Worm (Caenorhabditis elegans) whole organism, mixed stage, embryonic: ENCODE results near the gene F31E8.5.

ENCODE experiments used
- M03D4.4 ChIP-seq: sonication (generic microtip); optimal IDR thresholded peaks from 2 replicates; lab custom pipeline; 2017; ENCODE audit warnings: mild to moderate bottlenecking, missing genetic modification characterization, missing compliant biosample characterization
- bed-3 ChIP-seq: fragments of 200-800 bp; sonication (Bioruptor generic); optimal IDR thresholded peaks from 3 replicates; lab custom pipeline; 2018; ENCODE audit warnings: mild to moderate bottlenecking, missing genetic modification characterization, moderate library complexity, missing compliant biosample characterization
- blmp-1 ChIP-seq: fragments of 150-350 bp; optimal IDR thresholded peaks from 2 replicates; lab custom pipeline; 2014; ENCODE audit warnings: missing biosample characterization, missing genetic modification characterization
- ceh-39 ChIP-seq: fragments of 150-350 bp; optimal IDR thresholded peaks from 2 replicates; lab custom pipeline; 2014; ENCODE audit warnings: missing biosample characterization, missing genetic modification characterization
- ceh-43 ChIP-seq: fragments of 200-800 bp; sonication (Bioruptor generic); optimal IDR thresholded peaks from 2 replicates; lab custom pipeline; 2018; ENCODE audit warnings: mild to moderate bottlenecking, missing genetic modification characterization, moderate library complexity, missing compliant biosample characterization
- ceh-83 ChIP-seq: fragments of 200-800 bp; sonication (Bioruptor generic); optimal IDR thresholded peaks from 2 replicates; lab custom pipeline; 2018; ENCODE audit warnings: mild to moderate bottlenecking, missing genetic modification characterization, missing compliant biosample characterization
- ces-1 ChIP-seq: fragments of 150-350 bp; optimal IDR thresholded peaks from 2 replicates; lab custom pipeline; 2014; ENCODE audit warnings: missing biosample characterization, missing genetic modification reagents, missing genetic modification characterization
- cnd-1 ChIP-seq: fragments of 200-800 bp; sonication (Bioruptor generic); optimal IDR thresholded peaks from 2 replicates; lab custom pipeline; 2018; ENCODE audit warnings: mild to moderate bottlenecking, missing genetic modification characterization, missing compliant biosample characterization
- drap-1 ChIP-seq: fragments of 200-800 bp; sonication (Bioruptor generic); optimal IDR thresholded peaks from 3 replicates; lab custom pipeline; 2018; ENCODE audit warnings: mild to moderate bottlenecking, missing genetic modification characterization, missing compliant biosample characterization
- elt-1 ChIP-seq: sonication (generic microtip); optimal IDR thresholded peaks from 2 replicates; lab custom pipeline; 2017; ENCODE audit warnings: missing genetic modification characterization, mild to moderate bottlenecking, missing compliant biosample characterization, antibody characterized with exemption, moderate library complexity, borderline replicate concordance; ENCODE audit not compliant: insufficient read depth
- elt-3 ChIP-seq: fragments of 150-350 bp; optimal IDR thresholded peaks from 2 replicates; lab custom pipeline; 2014; ENCODE audit warnings: missing biosample characterization, missing genetic modification characterization
- flh-1 ChIP-seq: fragments of 200-800 bp; sonication (Bioruptor generic); optimal IDR thresholded peaks from 2 replicates; lab custom pipeline; 2018; ENCODE audit warnings: mild to moderate bottlenecking, missing genetic modification characterization, moderate library complexity, missing compliant biosample characterization
- ham-2 ChIP-seq: fragments of 200-800 bp; sonication (Bioruptor generic); optimal IDR thresholded peaks from 2 replicates; lab custom pipeline; 2018; ENCODE audit warnings: mild to moderate bottlenecking, missing genetic modification characterization, missing compliant biosample characterization
- hlh-1 ChIP-seq: fragments of 150-350 bp; optimal IDR thresholded peaks from 2 replicates; lab custom pipeline; 2014; ENCODE audit warnings: missing biosample characterization, missing genetic modification reagents, missing genetic modification characterization
- lin-13 ChIP-seq: fragments of 150-350 bp; optimal IDR thresholded peaks from 2 replicates; lab custom pipeline; 2014; ENCODE audit warnings: missing biosample characterization, missing genetic modification characterization
- lin-32 ChIP-seq: fragments of 200-800 bp; sonication (Bioruptor generic); optimal IDR thresholded peaks from 2 replicates; lab custom pipeline; 2018; ENCODE audit warnings: mild to moderate bottlenecking, missing genetic modification characterization, missing compliant biosample characterization
- lsy-2 ChIP-seq: fragments of 150-350 bp; optimal IDR thresholded peaks from 2 replicates; lab custom pipeline; 2014; ENCODE audit warnings: missing biosample characterization, missing genetic modification characterization
- mab-5 ChIP-seq: fragments of 150-350 bp; optimal IDR thresholded peaks from 2 replicates; lab custom pipeline; 2014; ENCODE audit warnings: missing biosample characterization, missing genetic modification characterization
- mep-1 ChIP-seq: fragments of 150-350 bp; optimal IDR thresholded peaks from 2 replicates; lab custom pipeline; 2017; ENCODE audit warnings: missing biosample characterization, missing genetic modification reagents, missing genetic modification characterization, inconsistent platforms
- mls-2 ChIP-seq: sonication (generic microtip); optimal IDR thresholded peaks from 2 replicates; lab custom pipeline; 2016; ENCODE audit warnings: mild to moderate bottlenecking, missing genetic modification characterization, moderate library complexity, missing compliant biosample characterization
- nhr-12 ChIP-seq: fragments of 150-350 bp; optimal IDR thresholded peaks from 2 replicates; lab custom pipeline; 2014; ENCODE audit warnings: missing biosample characterization, missing genetic modification characterization
- nhr-2 ChIP-seq: fragments of 150-350 bp; optimal IDR thresholded peaks from 2 replicates; lab custom pipeline; 2014; ENCODE audit warnings: missing biosample characterization, missing genetic modification characterization
- nhr-237 ChIP-seq: fragments of 150-350 bp; optimal IDR thresholded peaks from 2 replicates; lab custom pipeline; 2014; ENCODE audit warnings: missing biosample characterization, missing genetic modification characterization
- nhr-28 ChIP-seq: fragments of 150-350 bp; optimal IDR thresholded peaks from 2 replicates; lab custom pipeline; 2014; ENCODE audit warnings: missing biosample characterization, missing genetic modification characterization
- nhr-76 ChIP-seq: sonication (generic microtip); optimal IDR thresholded peaks from 2 replicates; lab custom pipeline; 2017; ENCODE audit warnings: missing biosample characterization, missing genetic modification characterization
- pha-4 ChIP-seq: fragments of 150-350 bp; optimal IDR thresholded peaks from 2 replicates; lab custom pipeline; 2018; ENCODE audit warnings: missing biosample characterization, missing genetic modification reagents, missing genetic modification characterization
- sem-2 ChIP-seq: fragments of 200-800 bp; sonication (Bioruptor generic); optimal IDR thresholded peaks from 2 replicates; lab custom pipeline; 2018; ENCODE audit warnings: mild to moderate bottlenecking, missing genetic modification characterization, missing compliant biosample characterization
- snpc-4 ChIP-seq: fragments of 150-350 bp; optimal IDR thresholded peaks from 2 replicates; lab custom pipeline; 2014; ENCODE audit warnings: missing biosample characterization, missing genetic modification characterization
- sptf-1 ChIP-seq: sonication (generic microtip); optimal IDR thresholded peaks from 2 replicates; lab custom pipeline; 2017; ENCODE audit warnings: mild to moderate bottlenecking, missing genetic modification characterization, moderate library complexity, missing compliant biosample characterization
- tbx-8 ChIP-seq: fragments of 200-800 bp; sonication (Bioruptor generic); optimal IDR thresholded peaks from 2 replicates; lab custom pipeline; 2018; ENCODE audit warnings: mild to moderate bottlenecking, missing genetic modification characterization, moderate library complexity, missing compliant biosample characterization
- unc-120 ChIP-seq: sonication (generic microtip); optimal IDR thresholded peaks from 2 replicates; lab custom pipeline; 2017; ENCODE audit warnings: missing genetic modification characterization, missing compliant biosample characterization; ENCODE audit not compliant: poor library complexity, severe bottlenecking
- unc-39 ChIP-seq: fragments of 150-350 bp; optimal IDR thresholded peaks from 2 replicates; lab custom pipeline; 2014; ENCODE audit warnings: missing biosample characterization, missing genetic modification characterization
- unc-62 ChIP-seq: fragments of 150-350 bp; optimal IDR thresholded peaks from 2 replicates; lab custom pipeline; 2014; ENCODE audit warnings: missing biosample characterization, missing genetic modification reagents, missing genetic modification characterization
- zip-8 ChIP-seq: fragments of 150-350 bp; optimal IDR thresholded peaks from 2 replicates; lab custom pipeline; 2014; ENCODE audit warnings: missing biosample characterization, missing genetic modification characterization
- ztf-11 ChIP-seq: fragments of 150-350 bp; optimal IDR thresholded peaks from 2 replicates; lab custom pipeline; 2014; ENCODE audit warnings: missing biosample characterization, missing genetic modification characterization

Gene F31E8.5

DNA sequence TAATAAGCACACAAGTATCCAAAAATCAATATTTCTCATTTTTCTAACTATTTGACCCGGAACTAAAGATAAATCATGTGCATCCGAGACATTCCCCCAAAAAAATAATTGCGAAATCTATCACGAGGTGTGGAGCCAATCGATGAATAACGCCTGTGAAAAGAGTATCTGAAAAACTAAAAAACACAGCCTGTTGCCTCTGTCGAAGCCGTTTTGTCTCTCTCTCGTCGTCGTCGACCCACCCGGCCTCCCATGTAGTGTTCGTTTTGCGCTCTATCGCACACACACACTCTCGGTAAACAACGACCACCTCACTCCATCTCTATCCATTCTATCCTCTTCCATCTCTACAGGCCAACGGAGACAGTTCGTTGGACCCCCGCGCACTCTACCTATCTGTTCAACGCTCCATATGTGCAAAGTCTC, 24.3 kb downstream of the F31E8.5 start:
- TF ChIP-seq hlh-1 (tag; lab: Kevin White, UChicago) (peak; percentile 9), drap-1 (no peak), lin-32 (no peak), ceh-83 (GFP tag; lab: Kevin White, UChicago) (no peak), unc-120 (no peak), mls-2 (no peak), pha-4 (tag; lab: Kevin White, UChicago) (peak; percentile 71), nhr-12 (tag; lab: Kevin White, UChicago) (no peak), cnd-1 (tag; lab: Kevin White, UChicago) (peak; percentile 36), elt-3 (no peak), unc-39 (tag; lab: Kevin White, UChicago) (no peak), nhr-2 (tag; lab: Kevin White, UChicago) (no peak), bed-3 (GFP tag; lab: Kevin White, UChicago) (no peak), lin-13 (tag; lab: Kevin White, UChicago) (no peak), elt-1 (tag; lab: Kevin White, UChicago) (no peak), ham-2 (GFP tag; lab: Kevin White, UChicago) (no peak), unc-62 (GFP tag; lab: Kevin White, UChicago) (no peak), nhr-28 (no peak), lsy-2 (tag; lab: Kevin White, UChicago) (no peak), ces-1 (no peak), nhr-237 (tag; lab: Kevin White, UChicago) (no peak), tbx-8 (GFP tag; lab: Kevin White, UChicago) (no peak), mab-5 (tag; lab: Kevin White, UChicago) (no peak), M03D4.4 (tag; lab: Kevin White, UChicago) (no peak), blmp-1 (no peak), sptf-1 (tag; lab: Kevin White, UChicago) (peak; percentile 40), flh-1 (GFP tag; lab: Kevin White, UChicago) (no peak), sem-2 (no peak), snpc-4 (tag; lab: Kevin White, UChicago) (no peak), ztf-11 (tag; lab: Kevin White, UChicago) (no peak), zip-8 (tag; lab: Kevin White, UChicago) (no peak), mep-1 (peak; percentile 8), nhr-76 (no peak), ceh-39 (tag; lab: Kevin White, UChicago) (peak; percentile 19), ceh-43 (no peak)

DNA sequence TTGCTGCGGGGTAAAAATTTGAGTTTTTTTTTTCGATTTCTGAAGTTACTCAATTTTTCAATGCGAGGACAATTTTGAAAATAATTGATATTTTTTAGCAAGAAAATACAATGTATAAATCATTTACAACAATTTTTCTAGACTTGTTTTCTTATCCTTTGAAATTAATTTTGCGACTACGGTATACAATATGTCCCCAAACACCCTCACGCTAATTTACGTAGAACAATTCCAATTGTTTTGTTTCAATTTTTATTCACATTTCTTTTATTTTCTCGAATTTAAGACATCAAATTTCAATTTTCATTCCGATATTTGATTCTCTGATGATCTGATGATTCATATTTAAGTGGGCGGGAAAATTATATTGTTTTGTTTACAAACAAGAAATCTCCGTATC, 25.1 kb downstream of the F31E8.5 start:
- no peak for TF ChIP-seq ceh-83 (GFP tag; lab: Kevin White, UChicago)
- TF ChIP-seq tbx-8 (GFP tag; lab: Kevin White, UChicago) = no peak
- no peak for TF ChIP-seq drap-1
- TF ChIP-seq lin-13 (tag; lab: Kevin White, UChicago) = no peak
- TF ChIP-seq ztf-11 (tag; lab: Kevin White, UChicago) = no peak
- no peak for TF ChIP-seq lsy-2 (tag; lab: Kevin White, UChicago)
- no peak for TF ChIP-seq cnd-1 (tag; lab: Kevin White, UChicago)
- TF ChIP-seq mls-2 = no peak
- no peak for TF ChIP-seq nhr-28
- no peak for TF ChIP-seq ham-2 (GFP tag; lab: Kevin White, UChicago)
- no peak for TF ChIP-seq unc-120
- TF ChIP-seq snpc-4 (tag; lab: Kevin White, UChicago) = no peak
- TF ChIP-seq elt-3 = no peak
- TF ChIP-seq, all 35 proteins: peak for 0

DNA sequence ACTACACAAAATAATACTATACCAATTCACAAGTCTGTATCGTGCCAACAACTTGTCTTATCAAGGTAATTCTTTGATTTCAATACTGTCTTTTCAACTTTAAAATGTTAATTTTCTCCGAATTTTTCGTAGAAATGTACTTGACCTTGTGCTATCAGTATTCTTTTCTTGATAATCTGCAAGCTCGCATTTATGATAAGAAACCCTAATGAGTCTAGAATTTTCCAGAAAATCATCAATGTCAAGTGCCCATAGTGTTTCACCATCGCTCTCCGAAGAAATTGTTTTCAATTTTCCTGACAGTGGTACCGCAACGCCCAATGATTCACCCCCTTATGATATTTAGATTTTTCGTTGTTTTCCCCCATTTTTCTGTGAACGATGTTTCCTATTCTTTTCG, 25.8 kb downstream of the F31E8.5 start:
- no peak for TF ChIP-seq nhr-2 (tag; lab: Kevin White, UChicago)
- no peak for TF ChIP-seq mep-1
- no peak for TF ChIP-seq hlh-1 (tag; lab: Kevin White, UChicago)
- TF ChIP-seq unc-120 = no peak
- no peak for TF ChIP-seq tbx-8 (GFP tag; lab: Kevin White, UChicago)
- TF ChIP-seq nhr-76 = no peak
- no peak for TF ChIP-seq ceh-83 (GFP tag; lab: Kevin White, UChicago)
- TF ChIP-seq nhr-12 (tag; lab: Kevin White, UChicago) = no peak

ce11 chrII:6779104-6779503, 28.0 kb downstream of the F31E8.5 start, which contains the start of gene T13C2.7:
TSS of gene T13C2.7 (plus strand) at chrII:6779404.
- TF ChIP-seq pha-4 (tag; lab: Kevin White, UChicago) (no peak), lin-32 (no peak), lsy-2 (tag; lab: Kevin White, UChicago) (no peak), ztf-11 (tag; lab: Kevin White, UChicago) (no peak), unc-62 (GFP tag; lab: Kevin White, UChicago) (no peak), tbx-8 (GFP tag; lab: Kevin White, UChicago) (no peak), bed-3 (GFP tag; lab: Kevin White, UChicago) (no peak), mep-1 (no peak), snpc-4 (tag; lab: Kevin White, UChicago) (no peak), ham-2 (GFP tag; lab: Kevin White, UChicago) (no peak), nhr-12 (tag; lab: Kevin White, UChicago) (no peak), drap-1 (no peak), blmp-1 (no peak), unc-120 (no peak), hlh-1 (tag; lab: Kevin White, UChicago) (no peak), zip-8 (tag; lab: Kevin White, UChicago) (no peak), mab-5 (tag; lab: Kevin White, UChicago) (no peak), unc-39 (tag; lab: Kevin White, UChicago) (no peak), M03D4.4 (tag; lab: Kevin White, UChicago) (no peak), nhr-237 (tag; lab: Kevin White, UChicago) (no peak)
